Fruit fly (Drosophila melanogaster): ENCODE measurements around the gene CG15412.

dm6 chr2L:3370920-3371319, 4.6 kb downstream of the CG15412 start:
- TF ChIP-seq CG3919 (GFP tag; optimal IDR thresholded peaks at IDR 0.05) (no peak), CG6854 (GFP tag; optimal IDR thresholded peaks at IDR 0.05) (no peak), CG10669 (GFP tag; optimal IDR thresholded peaks at IDR 0.05) (no peak), vri (GFP tag; optimal IDR thresholded peaks at IDR 0.05) (no peak), dsx (GFP tag; optimal IDR thresholded peaks at IDR 0.05; ENCODE audit: poor library complexity, severe bottlenecking) (no peak), salr (GFP tag; optimal IDR thresholded peaks at IDR 0.05) (no peak), ss (GFP tag; optimal IDR thresholded peaks at IDR 0.05) (no peak), dac (GFP tag; optimal IDR thresholded peaks at IDR 0.05) (no peak), lz (GFP tag; optimal IDR thresholded peaks at IDR 0.05) (no peak), CG11294 (GFP tag; IDR thresholded peaks at IDR 0.05) (no peak)
